Worm (Caenorhabditis elegans) whole organism, young adult: Measurements from ENCODE around the gene cpin-1.

Experiments used
- B0019.2 ChIP-seq: fragments of 200-800 bp; sonication (Bioruptor generic); conservative IDR thresholded peaks from 2 replicates; pipeline ENCODE4 v1.3.6; 2022; ENCODE audit warnings: missing genetic modification reagents, missing genetic modification characterization, missing compliant biosample characterization
- B0035.1 ChIP-seq: sonication (generic microtip); optimal IDR thresholded peaks from 2 replicates; lab custom pipeline; 2016; ENCODE audit warnings: missing genetic modification characterization, mild to moderate bottlenecking, missing compliant biosample characterization, missing genotype, missing genetic modification reagents
- D2030.7 ChIP-seq: fragments of 200-800 bp; sonication (Bioruptor generic); IDR thresholded peaks from 2 replicates; pipeline ENCODE4 v1.3.6; 2022; ENCODE audit warnings: missing genetic modification reagents, missing genetic modification characterization, missing compliant biosample characterization
- F22D6.2 ChIP-seq: sonication (generic microtip); optimal IDR thresholded peaks from 2 replicates; lab custom pipeline; 2016; ENCODE audit warnings: mild to moderate bottlenecking, missing genetic modification characterization, missing compliant biosample characterization
- F39B2.1 ChIP-seq: fragments of 200-800 bp; sonication (Bioruptor generic); IDR thresholded peaks from 2 replicates; pipeline ENCODE4 v1.3.6; 2022; ENCODE audit warnings: missing genetic modification reagents, missing genetic modification characterization, missing compliant biosample characterization
- F49E8.2 ChIP-seq: sonication (generic microtip); optimal IDR thresholded peaks from 3 replicates; lab custom pipeline; 2017; ENCODE audit warnings: missing genetic modification characterization, mild to moderate bottlenecking, missing compliant biosample characterization, antibody characterized with exemption, moderate library complexity; ENCODE audit not compliant: insufficient read depth
- F57A8.1 ChIP-seq: fragments of 200-800 bp; sonication (Bioruptor generic); optimal IDR thresholded peaks from 2 replicates; lab custom pipeline; 2018; ENCODE audit warnings: mild to moderate bottlenecking, missing genetic modification characterization, moderate library complexity, missing compliant biosample characterization
- K11D2.4 ChIP-seq: fragments of 200-800 bp; sonication (Bioruptor generic); IDR thresholded peaks from 2 replicates; pipeline ENCODE4 v1.3.6; 2022; ENCODE audit warnings: missing genetic modification reagents, missing genetic modification characterization, missing compliant biosample characterization
- K12H6.12 ChIP-seq: fragments of 200-800 bp; sonication (Bioruptor generic); optimal IDR thresholded peaks from 2 replicates; lab custom pipeline; 2018; ENCODE audit warnings: mild to moderate bottlenecking, missing genetic modification characterization, missing compliant biosample characterization
- T07F8.4 ChIP-seq: sonication (generic microtip); optimal IDR thresholded peaks from 2 replicates; lab custom pipeline; 2016; ENCODE audit warnings: mild to moderate bottlenecking, missing genetic modification characterization, moderate library complexity, missing compliant biosample characterization
- Y53G8AR.9 ChIP-seq: fragments of 200-800 bp; sonication (Bioruptor generic); conservative IDR thresholded peaks from 2 replicates; pipeline ENCODE4 v1.3.6; 2022; ENCODE audit warnings: missing genetic modification reagents, missing genetic modification characterization, missing compliant biosample characterization
- akir-1 ChIP-seq: fragments of 200-800 bp; sonication (Bioruptor generic); optimal IDR thresholded peaks from 2 replicates; lab custom pipeline; 2018; ENCODE audit warnings: mild to moderate bottlenecking, missing genetic modification characterization, moderate library complexity, missing compliant biosample characterization
- attf-3 ChIP-seq: fragments of 200-800 bp; sonication (Bioruptor generic); conservative IDR thresholded peaks from 2 replicates; pipeline ENCODE4 v1.3.6; 2022; ENCODE audit warnings: missing genetic modification reagents, missing genetic modification characterization, missing compliant biosample characterization
- attf-6 ChIP-seq: fragments of 200-800 bp; sonication (Bioruptor generic); IDR thresholded peaks from 2 replicates; pipeline ENCODE4 v1.3.6; 2022; ENCODE audit warnings: missing genetic modification reagents, missing genetic modification characterization, missing compliant biosample characterization
- chd-7 ChIP-seq: sonication (generic microtip); optimal IDR thresholded peaks from 2 replicates; lab custom pipeline; 2016; ENCODE audit warnings: mild to moderate bottlenecking, missing genetic modification characterization, moderate library complexity, missing compliant biosample characterization
- dox-1 ChIP-seq: fragments of 200-800 bp; sonication (Bioruptor generic); IDR thresholded peaks from 2 replicates; pipeline ENCODE4 v1.3.6; 2022; ENCODE audit warnings: missing genetic modification reagents, missing genetic modification characterization, missing compliant biosample characterization
- dpff-1 ChIP-seq: sonication (generic microtip); optimal IDR thresholded peaks from 2 replicates; lab custom pipeline; 2017; ENCODE audit warnings: mild to moderate bottlenecking, missing genetic modification characterization, missing compliant biosample characterization
- efl-1 ChIP-seq: fragments of 150-350 bp; optimal IDR thresholded peaks from 2 replicates; lab custom pipeline; 2014; ENCODE audit warnings: missing biosample characterization, missing genetic modification reagents, missing genetic modification characterization
- egl-44 ChIP-seq: fragments of 200-800 bp; sonication (Bioruptor generic); IDR thresholded peaks from 2 replicates; pipeline ENCODE4 v1.3.6; 2022; ENCODE audit warnings: missing genetic modification reagents, missing genetic modification characterization, missing compliant biosample characterization
- ekl-4 ChIP-seq: fragments of 200-800 bp; sonication (Bioruptor generic); IDR thresholded peaks from 2 replicates; pipeline ENCODE4 v1.3.6; 2022; ENCODE audit warnings: missing genetic modification reagents, missing genetic modification characterization, missing compliant biosample characterization
- ets-4 ChIP-seq: fragments of 200-800 bp; sonication (Bioruptor generic); optimal IDR thresholded peaks from 2 replicates; lab custom pipeline; 2018; ENCODE audit warnings: mild to moderate bottlenecking, missing genetic modification characterization, missing compliant biosample characterization
- him-1 ChIP-seq: sonication (generic microtip); optimal IDR thresholded peaks from 2 replicates; lab custom pipeline; 2016; ENCODE audit warnings: missing genotype, missing genetic modification reagents, missing genetic modification characterization, missing compliant biosample characterization
- hmg-1.2 ChIP-seq: fragments of 200-800 bp; sonication (Bioruptor generic); IDR thresholded peaks from 2 replicates; pipeline ENCODE4 v1.3.6; 2022; ENCODE audit warnings: missing genetic modification reagents, missing genetic modification characterization, missing compliant biosample characterization
- hsf-1 ChIP-seq: fragments of 200-800 bp; sonication (Bioruptor generic); IDR thresholded peaks from 2 replicates; pipeline ENCODE4 v1.3.6; 2022; ENCODE audit warnings: missing genetic modification reagents, missing genetic modification characterization, missing compliant biosample characterization
- lin-26 ChIP-seq: fragments of 200-800 bp; sonication (Bioruptor generic); IDR thresholded peaks from 2 replicates; pipeline ENCODE4 v1.3.6; 2022; ENCODE audit warnings: missing genetic modification reagents, missing genetic modification characterization, missing compliant biosample characterization
- lin-40 ChIP-seq: sonication (generic microtip); optimal IDR thresholded peaks from 2 replicates; lab custom pipeline; 2016; ENCODE audit warnings: missing genetic modification characterization, mild to moderate bottlenecking, missing compliant biosample characterization, missing genotype, missing genetic modification reagents
- lsl-1 ChIP-seq: fragments of 200-800 bp; sonication (Bioruptor generic); optimal IDR thresholded peaks from 2 replicates; lab custom pipeline; 2018; ENCODE audit warnings: mild to moderate bottlenecking, missing genetic modification characterization, moderate library complexity, missing compliant biosample characterization
- mxl-1 ChIP-seq: sonication (generic microtip); optimal IDR thresholded peaks from 2 replicates; lab custom pipeline; 2016; ENCODE audit warnings: missing genetic modification characterization, missing compliant biosample characterization
- nfya-2 ChIP-seq: fragments of 200-800 bp; sonication (Bioruptor generic); IDR thresholded peaks from 2 replicates; pipeline ENCODE4 v1.3.6; 2022; ENCODE audit warnings: missing genetic modification reagents, missing genetic modification characterization, missing compliant biosample characterization
- pbrm-1 ChIP-seq: fragments of 200-800 bp; sonication (Bioruptor generic); IDR thresholded peaks from 2 replicates; pipeline ENCODE4 v1.3.6; 2022; ENCODE audit warnings: missing genetic modification reagents, missing genetic modification characterization, missing compliant biosample characterization
- rcor-1 ChIP-seq: fragments of 200-800 bp; sonication (Bioruptor generic); IDR thresholded peaks from 2 replicates; pipeline ENCODE4 v1.3.6; 2022; ENCODE audit warnings: missing genetic modification reagents, missing genetic modification characterization, missing compliant biosample characterization
- rpc-1 ChIP-seq, 2 experiments: fragments of 150-350 bp in 1 of 2; sonication (generic microtip) in 1 of 2; optimal IDR thresholded peaks; 2 replicates each; lab custom pipeline; 2014 to 2018; ENCODE audit warnings: missing biosample characterization in 1 of 2, missing genetic modification characterization in 1 of 2, missing genetic modification reagents in 1 of 2, missing genotype in 1 of 2
- snpc-1.1 ChIP-seq: sonication (generic microtip); optimal IDR thresholded peaks from 2 replicates; lab custom pipeline; 2017; ENCODE audit warnings: missing genetic modification characterization, mild to moderate bottlenecking, missing compliant biosample characterization, antibody characterized with exemption, moderate library complexity, missing genotype, missing genetic modification reagents; ENCODE audit not compliant: insufficient read depth
- snpc-1.3 ChIP-seq: sonication (generic microtip); optimal IDR thresholded peaks from 2 replicates; lab custom pipeline; 2017; ENCODE audit warnings: missing genetic modification characterization, mild to moderate bottlenecking, missing compliant biosample characterization, antibody characterized with exemption, moderate library complexity, missing genotype, missing genetic modification reagents; ENCODE audit not compliant: insufficient read depth
- snpc-3.4 ChIP-seq: sonication (generic microtip); optimal IDR thresholded peaks from 2 replicates; lab custom pipeline; 2017; ENCODE audit warnings: missing genetic modification characterization, mild to moderate bottlenecking, missing compliant biosample characterization, antibody characterized with exemption, moderate library complexity, missing genotype, missing genetic modification reagents
- snpc-4 ChIP-seq, 5 experiments: fragments of 150-350 bp in 1 of 5; sonication (generic microtip) in 4 of 5; optimal IDR thresholded peaks; 2 replicates each; lab custom pipeline; 2014 to 2018; ENCODE audit warnings: missing genetic modification characterization in 5 of 5, missing biosample characterization in 3 of 5, antibody characterized with exemption in 2 of 5, mild to moderate bottlenecking in 2 of 5, missing compliant biosample characterization in 2 of 5, missing genotype in 2 of 5, moderate library complexity in 2 of 5, missing genetic modification reagents in 1 of 5
- tbp1 ChIP-seq: fragments of 200-800 bp; sonication (Bioruptor generic); optimal IDR thresholded peaks from 2 replicates; lab custom pipeline; 2018; ENCODE audit warnings: mild to moderate bottlenecking, missing genetic modification characterization, missing compliant biosample characterization
- zim-3 ChIP-seq: sonication (generic microtip); optimal IDR thresholded peaks from 2 replicates; lab custom pipeline; 2017; ENCODE audit warnings: mild to moderate bottlenecking, missing genetic modification characterization, moderate library complexity, missing compliant biosample characterization
- ztf-18 ChIP-seq: sonication (generic microtip); optimal IDR thresholded peaks from 2 replicates; lab custom pipeline; 2016; ENCODE audit warnings: missing genotype, mild to moderate bottlenecking, missing genetic modification characterization, missing compliant biosample characterization

Gene cpin-1

ce11 chrIV:9464345-9464783, 13.9 kb downstream of the cpin-1 start:
- 0 out of 2 replicates have a peak, but pooled peaks have one; percentile 16 for TF ChIP-seq B0019.2
- TF ChIP-seq snpc-1.3 (tag; lab: Kevin White, UChicago), result peak; percentile 81
- peak; percentile 88 for TF ChIP-seq F49E8.2 (tag; lab: Kevin White, UChicago)
- TF ChIP-seq Y53G8AR.9 (GFP tag; lab: Robert Waterston, UW), result no peak; the same call in 1 of the 2 replicates
- TF ChIP-seq K11D2.4 (GFP tag; lab: Robert Waterston, UW), result no peak
- no peak for TF ChIP-seq chd-7 (tag; lab: Kevin White, UChicago)
- TF ChIP-seq attf-6 (GFP tag; lab: Robert Waterston, UW), result peak; percentile 90; the same call in 1 of the 2 replicates
- no peak for TF ChIP-seq dox-1
- peak; percentile 41; the same call in 1 of the 2 replicates for TF ChIP-seq rcor-1 (GFP tag; lab: Robert Waterston, UW)
- no peak for TF ChIP-seq tbp1
- peak; percentile 95 for TF ChIP-seq snpc-1.1
- no peak for TF ChIP-seq egl-44 (GFP tag; lab: Robert Waterston, UW)
- TF ChIP-seq ets-4 (GFP tag; lab: Kevin White, UChicago), result no peak
- no peak for TF ChIP-seq zim-3 (tag; lab: Kevin White, UChicago)
- TF ChIP-seq lsl-1, result peak; percentile 45
- 0 out of 2 replicates have a peak, but pooled peaks have one; percentile 14 for TF ChIP-seq attf-3 (GFP tag; lab: Robert Waterston, UW)
- no peak for TF ChIP-seq F22D6.2 (tag; lab: Kevin White, UChicago)
- TF ChIP-seq hmg-1.2 (GFP tag; lab: Robert Waterston, UW), result peak; percentile 73
- TF ChIP-seq mxl-1, result no peak
- TF ChIP-seq him-1 (tag; lab: Kevin White, UChicago), result peak; percentile 84
- no peak for TF ChIP-seq rpc-1 (optimal IDR thresholded peaks at IDR 0.05; lab: Kevin White, UChicago)
- TF ChIP-seq rpc-1 (tag; optimal IDR thresholded peaks at IDR 0.05; lab: Kevin White, UChicago), result peak; percentile 9
- peak; percentile 91 for TF ChIP-seq snpc-4 (GFP tag; optimal IDR thresholded peaks at IDR 0.05; lab: Kevin White, UChicago)
- peak; percentile 89 to 96 (median 93) for TF ChIP-seq snpc-4 (tag; optimal IDR thresholded peaks at IDR 0.05; lab: Kevin White, UChicago)
- TF ChIP-seq dpff-1, result no peak
- TF ChIP-seq lin-26 (GFP tag; lab: Robert Waterston, UW), result peak; percentile 67
- peak; percentile 88 for TF ChIP-seq snpc-3.4 (tag; lab: Kevin White, UChicago)
- TF ChIP-seq F57A8.1, result no peak
- 0 out of 2 replicates have a peak, but pooled peaks have one; percentile 41 for TF ChIP-seq ekl-4 (GFP tag; lab: Robert Waterston, UW)
- no peak for TF ChIP-seq nfya-2 (GFP tag; lab: Robert Waterston, UW)
- no peak for TF ChIP-seq akir-1 (GFP tag; lab: Kevin White, UChicago)
- no peak for TF ChIP-seq efl-1 (GFP tag; lab: Kevin White, UChicago)
- TF ChIP-seq ztf-18 (tag; lab: Kevin White, UChicago), result no peak
- no peak for TF ChIP-seq K12H6.12 (tag; lab: Kevin White, UChicago)
- peak; percentile 79 for TF ChIP-seq pbrm-1 (GFP tag; lab: Robert Waterston, UW)
- no peak for TF ChIP-seq lin-40 (tag; lab: Kevin White, UChicago)
- no peak for TF ChIP-seq F39B2.1 (GFP tag; lab: Robert Waterston, UW)
- no peak for TF ChIP-seq B0035.1 (tag; lab: Kevin White, UChicago)
- no peak for TF ChIP-seq T07F8.4 (tag; lab: Kevin White, UChicago)
- peak; percentile 29; the same call in 1 of the 2 replicates for TF ChIP-seq hsf-1
- TF ChIP-seq D2030.7 (GFP tag; lab: Robert Waterston, UW), result peak; percentile 82
- TF ChIP-seq, all 124 proteins: peak for 18
